Fruit fly (Drosophila melanogaster) whole organism, embryonic: ENCODE measurements around the gene CG32599.

Source experiments
- CG11696 ChIP-seq: fragments of 200-800 bp; sonication (Bioruptor generic); IDR thresholded peaks from 2 replicates; pipeline ENCODE4 v1.3.6; 2022; ENCODE audit warnings: missing biosample characterization, missing genetic modification characterization
- CG1233 ChIP-seq: fragments of 200-800 bp; sonication (Bioruptor generic); optimal IDR thresholded peaks from 4 replicates; lab custom pipeline; 2018; ENCODE audit warnings: missing biosample characterization, mild to moderate bottlenecking, missing genetic modification characterization
- CG13424 ChIP-seq: fragments of 200-800 bp; sonication (Bioruptor generic); optimal IDR thresholded peaks from 2 replicates; lab custom pipeline; 2019; ENCODE audit warnings: missing biosample characterization, mild to moderate bottlenecking, missing genetic modification characterization, moderate library complexity
- CG13775 ChIP-seq: fragments of 200-800 bp; sonication (Bioruptor generic); optimal IDR thresholded peaks from 3 replicates; lab custom pipeline; 2017; ENCODE audit warnings: missing biosample characterization, mild to moderate bottlenecking, missing genetic modification characterization
- CG14965 ChIP-seq: fragments of 200-800 bp; sonication (Bioruptor generic); optimal IDR thresholded peaks from 2 replicates; lab custom pipeline; 2016; ENCODE audit warnings: missing biosample characterization, missing genetic modification characterization, borderline replicate concordance
- CG1647 ChIP-seq: fragments of 200-800 bp; sonication (Bioruptor generic); optimal IDR thresholded peaks from 3 replicates; lab custom pipeline; 2016; ENCODE audit warnings: missing biosample characterization, missing genetic modification characterization
- CG16813 ChIP-seq: fragments of 200-800 bp; sonication (Bioruptor generic); IDR thresholded peaks from 3 replicates; pipeline ENCODE4 v1.3.6; 2022; ENCODE audit warnings: missing biosample characterization, missing genetic modification characterization; ENCODE audit not compliant: partially characterized antibody
- CG17385 ChIP-seq: fragments of 200-800 bp; sonication (Bioruptor generic); optimal IDR thresholded peaks from 3 replicates; lab custom pipeline; 2018; ENCODE audit warnings: missing biosample characterization, mild to moderate bottlenecking, missing genetic modification characterization
- CG17802 ChIP-seq: fragments of 200-800 bp; sonication (Bioruptor generic); optimal IDR thresholded peaks from 2 replicates; lab custom pipeline; 2018; ENCODE audit warnings: missing biosample characterization, mild to moderate bottlenecking, missing genetic modification characterization, moderate library complexity
- CG18011 ChIP-seq: fragments of 200-800 bp; sonication (Bioruptor generic); optimal IDR thresholded peaks from 2 replicates; lab custom pipeline; 2017; ENCODE audit warnings: missing biosample characterization, missing genetic modification characterization, mild to moderate bottlenecking, moderate library complexity, missing genotype
- CG2120 ChIP-seq: fragments of 200-800 bp; sonication (Bioruptor generic); optimal IDR thresholded peaks from 3 replicates; lab custom pipeline; 2016; ENCODE audit warnings: missing biosample characterization, missing genetic modification characterization
- CG2202 ChIP-seq: fragments of 200-800 bp; sonication (Bioruptor generic); optimal IDR thresholded peaks from 2 replicates; lab custom pipeline; 2018; ENCODE audit warnings: missing biosample characterization, mild to moderate bottlenecking, missing genetic modification characterization
- CG31224 ChIP-seq: fragments of 200-800 bp; sonication (Bioruptor generic); IDR thresholded peaks from 2 replicates; pipeline ENCODE4 v1.3.6; 2022; ENCODE audit warnings: missing biosample characterization, missing genetic modification characterization
- CG33557 ChIP-seq: fragments of 200-800 bp; sonication (Bioruptor generic); optimal IDR thresholded peaks from 2 replicates; lab custom pipeline; 2019; ENCODE audit warnings: missing biosample characterization, mild to moderate bottlenecking, missing genetic modification characterization, moderate library complexity
- CG34422 ChIP-seq: fragments of 200-800 bp; sonication (Bioruptor generic); IDR thresholded peaks from 3 replicates; pipeline ENCODE4 v1.3.6; 2022; ENCODE audit warnings: missing biosample characterization, missing genetic modification characterization
- CG3995 ChIP-seq: fragments of 200-800 bp; sonication (Bioruptor generic); optimal IDR thresholded peaks from 3 replicates; lab custom pipeline; 2016; ENCODE audit warnings: missing biosample characterization, missing genetic modification characterization
- CG4282 ChIP-seq: fragments of 200-800 bp; sonication (Bioruptor generic); optimal IDR thresholded peaks from 2 replicates; lab custom pipeline; 2016; ENCODE audit warnings: missing biosample characterization, missing genetic modification characterization
- CG4328 ChIP-seq: fragments of 200-800 bp; sonication (Bioruptor generic); optimal IDR thresholded peaks from 3 replicates; lab custom pipeline; 2017; ENCODE audit warnings: missing biosample characterization, missing genetic modification reagents, missing genetic modification characterization
- CG4854 ChIP-seq: fragments of 200-800 bp; sonication (Bioruptor generic); optimal IDR thresholded peaks from 2 replicates; lab custom pipeline; 2016; ENCODE audit warnings: missing biosample characterization, missing genetic modification characterization, inconsistent platforms
- CG5180 ChIP-seq: fragments of 200-800 bp; sonication (Bioruptor generic); optimal IDR thresholded peaks from 3 replicates; lab custom pipeline; 2017; ENCODE audit warnings: missing biosample characterization, missing genetic modification characterization, mild to moderate bottlenecking, moderate library complexity, missing genetic modification reagents
- CG7271 ChIP-seq: fragments of 200-800 bp; sonication (Bioruptor generic); optimal IDR thresholded peaks from 2 replicates; lab custom pipeline; 2018; ENCODE audit warnings: missing biosample characterization, mild to moderate bottlenecking, missing genetic modification characterization, moderate library complexity
- CG7963 ChIP-seq: fragments of 200-800 bp; sonication (Bioruptor generic); IDR thresholded peaks from 3 replicates; pipeline ENCODE4 v1.3.6; 2022; ENCODE audit warnings: missing biosample characterization, missing genetic modification characterization; ENCODE audit not compliant: partially characterized antibody
- CG7987 ChIP-seq: fragments of 200-800 bp; sonication (Bioruptor generic); optimal IDR thresholded peaks from 2 replicates; lab custom pipeline; 2018; ENCODE audit warnings: missing biosample characterization, mild to moderate bottlenecking, missing genetic modification characterization, moderate library complexity
- CG9215 ChIP-seq: fragments of 200-800 bp; sonication (Bioruptor generic); IDR thresholded peaks from 2 replicates; pipeline ENCODE4 v1.3.6; 2022; ENCODE audit warnings: missing biosample characterization, missing genetic modification characterization
- HLH54F ChIP-seq: fragments of 200-800 bp; sonication (Bioruptor generic); optimal IDR thresholded peaks from 3 replicates; lab custom pipeline; 2016; ENCODE audit warnings: missing biosample characterization, missing genetic modification characterization
- HmgZ ChIP-seq: fragments of 200-800 bp; sonication (Bioruptor generic); optimal IDR thresholded peaks from 2 replicates; lab custom pipeline; 2018; ENCODE audit warnings: missing biosample characterization, mild to moderate bottlenecking, missing genetic modification characterization
- Hmr ChIP-seq: fragments of 200-800 bp; sonication (Bioruptor generic); optimal IDR thresholded peaks from 3 replicates; lab custom pipeline; 2017; ENCODE audit warnings: mild to moderate bottlenecking, missing biosample characterization, missing genetic modification reagents, missing genetic modification characterization
- Myb ChIP-seq: fragments of 200-800 bp; sonication (Bioruptor generic); optimal IDR thresholded peaks from 2 replicates; lab custom pipeline; 2016; ENCODE audit warnings: missing biosample characterization, missing genetic modification characterization
- Six4 ChIP-seq: fragments of 200-800 bp; sonication (Bioruptor generic); optimal IDR thresholded peaks from 2 replicates; lab custom pipeline; 2016; ENCODE audit warnings: missing biosample characterization, missing genetic modification characterization
- TFAM ChIP-seq: fragments of 200-800 bp; sonication (Bioruptor generic); optimal IDR thresholded peaks from 2 replicates; lab custom pipeline; 2017; ENCODE audit warnings: missing biosample characterization, missing genetic modification characterization, inconsistent platforms
- Usf ChIP-seq: fragments of 200-800 bp; sonication (Bioruptor generic); optimal IDR thresholded peaks from 2 replicates; lab custom pipeline; 2017; ENCODE audit warnings: missing genotype, missing biosample characterization, missing genetic modification characterization
- amos ChIP-seq: fragments of 200-800 bp; sonication (Bioruptor generic); IDR thresholded peaks from 2 replicates; pipeline ENCODE4 v1.3.6; 2022; ENCODE audit warnings: missing biosample characterization, missing genetic modification characterization; ENCODE audit not compliant: partially characterized antibody
- ara ChIP-seq: fragments of 200-800 bp; sonication (Bioruptor generic); IDR thresholded peaks from 2 replicates; pipeline ENCODE4 v1.3.6; 2022; ENCODE audit warnings: missing biosample characterization, missing genetic modification characterization
- bab2 ChIP-seq: fragments of 200-800 bp; sonication (Bioruptor generic); optimal IDR thresholded peaks from 2 replicates; lab custom pipeline; 2016; ENCODE audit warnings: missing biosample characterization, missing genetic modification characterization
- bcd ChIP-seq: fragments of 200-800 bp; sonication (Bioruptor generic); optimal IDR thresholded peaks from 2 replicates; lab custom pipeline; 2017; ENCODE audit warnings: missing biosample characterization, mild to moderate bottlenecking, missing genetic modification characterization
- bowl ChIP-seq: fragments of 200-800 bp; sonication (Bioruptor generic); IDR thresholded peaks from 2 replicates; pipeline ENCODE4 v1.3.6; 2022; ENCODE audit warnings: missing biosample characterization, missing genetic modification characterization
- croc ChIP-seq: fragments of 200-800 bp; sonication (Bioruptor generic); conservative IDR thresholded peaks from 3 replicates; pipeline ENCODE4 v1.3.6; 2022; ENCODE audit warnings: missing biosample characterization, missing genetic modification characterization
- disco-r ChIP-seq: fragments of 200-800 bp; sonication (Bioruptor generic); optimal IDR thresholded peaks from 2 replicates; lab custom pipeline; 2016; ENCODE audit warnings: missing biosample characterization, missing genetic modification characterization
- dpn ChIP-seq, 2 experiments: fragments of 200-800 bp; sonication (Bioruptor generic); optimal IDR thresholded peaks; 3 replicates each; lab custom pipeline; 2016; ENCODE audit warnings: missing biosample characterization in 2 of 2, missing genetic modification characterization in 2 of 2
- dysf ChIP-seq: fragments of 200-800 bp; sonication (Bioruptor generic); IDR thresholded peaks from 3 replicates; pipeline ENCODE4 v1.3.6; 2022; ENCODE audit warnings: missing biosample characterization, missing genetic modification characterization
- eyg ChIP-seq: fragments of 200-800 bp; sonication (Bioruptor generic); optimal IDR thresholded peaks from 3 replicates; lab custom pipeline; 2016; ENCODE audit warnings: missing biosample characterization, missing genetic modification characterization
- h ChIP-seq: fragments of >200 bp; optimal IDR thresholded peaks from 2 replicates; lab custom pipeline; 2017
- ham ChIP-seq: fragments of 200-800 bp; sonication (Bioruptor generic); IDR thresholded peaks from 2 replicates; pipeline ENCODE4 v1.3.6; 2022; ENCODE audit warnings: missing biosample characterization, missing genetic modification characterization
- hkb ChIP-seq, 2 experiments: fragments of 200-800 bp in 1 of 2; fragments of >200 bp in 1 of 2; sonication (Bioruptor generic) in 1 of 2; IDR thresholded peaks in 1 of 2; optimal IDR thresholded peaks in 1 of 2; 2 replicates each; pipeline versions ENCODE4 v1.3.6 to Lab custom; 2017 to 2022; ENCODE audit warnings: missing biosample characterization in 1 of 2, missing genetic modification characterization in 1 of 2
- pros ChIP-seq: fragments of 200-800 bp; sonication (Bioruptor generic); optimal IDR thresholded peaks from 3 replicates; lab custom pipeline; 2019; ENCODE audit warnings: missing biosample characterization, mild to moderate bottlenecking, missing genetic modification characterization, moderate library complexity
- sisA ChIP-seq: fragments of 200-800 bp; sonication (Bioruptor generic); IDR thresholded peaks from 2 replicates; pipeline ENCODE4 v1.3.6; 2022; ENCODE audit warnings: missing biosample characterization, missing genetic modification characterization
- sob ChIP-seq: fragments of 200-800 bp; sonication (Bioruptor generic); IDR thresholded peaks from 2 replicates; pipeline ENCODE4 v1.3.6; 2022; ENCODE audit warnings: missing biosample characterization, missing genetic modification characterization
- tna ChIP-seq: fragments of 200-800 bp; sonication (Bioruptor generic); IDR thresholded peaks from 2 replicates; pipeline ENCODE4 v1.3.6; 2022; ENCODE audit warnings: missing biosample characterization, missing genetic modification characterization; ENCODE audit not compliant: partially characterized antibody
- toy ChIP-seq: fragments of 200-800 bp; sonication (Bioruptor generic); IDR thresholded peaks from 2 replicates; pipeline ENCODE4 v1.3.6; 2022; ENCODE audit warnings: missing biosample characterization, missing genetic modification characterization

CG32599 gene

DNA sequence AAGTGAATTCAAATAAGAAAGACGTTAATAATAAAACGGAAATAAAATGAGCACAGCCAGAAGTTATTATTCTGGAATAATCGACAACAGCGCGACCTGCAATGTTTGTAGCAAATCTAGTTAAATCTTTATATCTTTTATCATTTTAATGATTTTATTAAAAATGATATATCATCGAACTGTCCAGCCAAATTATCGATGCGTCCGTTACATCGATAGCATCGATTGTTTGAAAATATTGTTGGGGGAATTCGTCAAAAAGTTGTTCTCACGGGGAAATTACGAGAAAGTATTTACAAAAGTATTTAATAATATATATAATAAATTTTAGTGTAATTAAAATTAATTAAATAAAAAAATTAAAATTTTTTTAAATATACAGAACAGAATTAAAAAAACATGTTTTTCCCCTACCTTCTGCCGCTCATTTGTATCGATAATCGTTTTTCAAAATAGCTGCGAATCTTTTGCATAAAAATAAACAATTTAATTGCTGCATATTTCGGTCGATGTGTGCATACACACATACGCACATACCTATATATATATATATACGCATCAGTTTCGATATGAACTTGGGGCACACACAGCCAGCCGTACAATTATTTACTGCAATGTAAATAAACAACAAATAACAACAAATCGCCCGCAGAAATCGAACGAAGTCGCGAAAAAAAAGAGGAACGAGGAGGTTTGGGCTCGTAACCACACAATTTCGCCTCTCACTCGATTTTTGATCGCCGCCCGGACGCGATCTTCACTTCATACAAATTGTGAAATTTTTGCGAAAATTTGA is at the start of gene CG32599 (continued):
- no peak for TF ChIP-seq disco-r (GFP tag; lab: Kevin White, UChicago)
- TF ChIP-seq toy, result no peak
- no peak for TF ChIP-seq bowl (GFP tag; lab: Robert Waterston, UW)
- no peak for TF ChIP-seq h (lab: Kevin White, UChicago)
- TF ChIP-seq HLH54F, result no peak
- no peak for TF ChIP-seq CG33557 (GFP tag; lab: Kevin White, UChicago)
- peak; percentile 62 for TF ChIP-seq amos (GFP tag; lab: Robert Waterston, UW)
- no peak for TF ChIP-seq CG4854 (GFP tag; lab: Kevin White, UChicago)
- peak; percentile 75 for TF ChIP-seq CG3995 (GFP tag; lab: Kevin White, UChicago)
- TF ChIP-seq CG4282, result no peak
- peak; percentile 25 for TF ChIP-seq CG13775 (GFP tag; lab: Kevin White, UChicago)
- peak; percentile 39 for TF ChIP-seq CG17385
- no peak for TF ChIP-seq sisA
- TF ChIP-seq dpn (GFP tag; optimal IDR thresholded peaks at IDR 0.05; lab: Kevin White, UChicago), result no peak
- no peak for TF ChIP-seq CG1233 (GFP tag; lab: Kevin White, UChicago)
- no peak for TF ChIP-seq CG4328 (GFP tag; lab: Kevin White, UChicago)
- no peak for TF ChIP-seq CG14965
- TF ChIP-seq CG17802 (tag; lab: Kevin White, UChicago), result peak; percentile 40
- TF ChIP-seq Hmr (GFP tag; lab: Kevin White, UChicago), result peak; percentile 38
- TF ChIP-seq CG11696, result no peak
- TF ChIP-seq bab2 (GFP tag; lab: Kevin White, UChicago), result no peak
- TF ChIP-seq sob (GFP tag; lab: Robert Waterston, UW), result peak; percentile 53
- TF ChIP-seq TFAM, result no peak
- no peak for TF ChIP-seq CG9215 (GFP tag; lab: Robert Waterston, UW)
- no peak for TF ChIP-seq ham (GFP tag; lab: Robert Waterston, UW)
- no peak for TF ChIP-seq CG2202
- no peak for TF ChIP-seq croc (GFP tag; lab: Robert Waterston, UW)
- no peak for TF ChIP-seq CG7987 (GFP tag; lab: Kevin White, UChicago)
- TF ChIP-seq CG18011 (GFP tag; lab: Kevin White, UChicago), result no peak
- TF ChIP-seq hkb (optimal IDR thresholded peaks at IDR 0.05; lab: Kevin White, UChicago), result no peak
- TF ChIP-seq hkb (GFP tag; IDR thresholded peaks at IDR 0.05; lab: Robert Waterston, UW), result peak; percentile 54
- TF ChIP-seq Six4, result no peak
- peak; percentile 51 for TF ChIP-seq Myb (GFP tag; lab: Kevin White, UChicago)
- 0 out of 3 replicates have a peak, but pooled peaks have one; percentile 7 for TF ChIP-seq CG34422 (GFP tag; lab: Robert Waterston, UW)
- no peak for TF ChIP-seq Usf (GFP tag; lab: Kevin White, UChicago)
- peak; percentile 30 for TF ChIP-seq CG7271 (tag; lab: Kevin White, UChicago)
- no peak for TF ChIP-seq pros (GFP tag; lab: Kevin White, UChicago)
- peak; percentile 47; the same call in 1 of the 2 replicates for TF ChIP-seq tna (GFP tag; lab: Robert Waterston, UW)
- peak; percentile 33; the same call in 1 of the 3 replicates for TF ChIP-seq CG7963
- peak; percentile 52 for TF ChIP-seq CG13424 (tag; lab: Kevin White, UChicago)
- TF ChIP-seq dysf (GFP tag; lab: Robert Waterston, UW), result no peak
- peak; percentile 9 for TF ChIP-seq bcd (GFP tag; lab: Kevin White, UChicago)
- no peak for TF ChIP-seq eyg (GFP tag; lab: Kevin White, UChicago)
- no peak for TF ChIP-seq CG31224 (GFP tag; lab: Robert Waterston, UW)
- no peak for TF ChIP-seq HmgZ (tag; lab: Kevin White, UChicago)
- TF ChIP-seq CG2120 (GFP tag; lab: Kevin White, UChicago), result no peak
- TF ChIP-seq ara, result peak; percentile 58; the same call in 1 of the 2 replicates
- no peak for TF ChIP-seq CG1647
- TF ChIP-seq CG16813 (GFP tag; lab: Robert Waterston, UW), result peak; percentile 62
- TF ChIP-seq CG5180 (GFP tag; lab: Kevin White, UChicago), result no peak
